Fruit fly (Drosophila melanogaster) whole organism, embryonic: ENCODE results near the gene CG33158.

Source experiments
- CG10431 ChIP-seq: fragments of 200-800 bp; sonication (Bioruptor generic); optimal IDR thresholded peaks from 3 replicates; lab custom pipeline; 2018; ENCODE audit warnings: missing biosample characterization, mild to moderate bottlenecking, missing genetic modification characterization
- CG12942 ChIP-seq: fragments of 200-800 bp; sonication (Bioruptor generic); optimal IDR thresholded peaks from 3 replicates; lab custom pipeline; 2016; ENCODE audit warnings: missing biosample characterization, missing genetic modification characterization
- CG13624 ChIP-seq: fragments of 200-800 bp; sonication (Bioruptor generic); optimal IDR thresholded peaks from 2 replicates; lab custom pipeline; 2016; ENCODE audit warnings: missing biosample characterization, missing genetic modification characterization
- CG15011 ChIP-seq: fragments of 200-800 bp; sonication (Bioruptor generic); optimal IDR thresholded peaks from 3 replicates; lab custom pipeline; 2018; ENCODE audit warnings: missing biosample characterization, mild to moderate bottlenecking, missing genetic modification characterization
- CG1602 ChIP-seq: fragments of 200-800 bp; sonication (Bioruptor generic); optimal IDR thresholded peaks from 3 replicates; lab custom pipeline; 2016; ENCODE audit warnings: missing biosample characterization, missing genetic modification characterization
- CG1603 ChIP-seq: fragments of 200-800 bp; sonication (Bioruptor generic); optimal IDR thresholded peaks from 2 replicates; lab custom pipeline; 2019; ENCODE audit warnings: missing biosample characterization, mild to moderate bottlenecking, missing genetic modification characterization, moderate library complexity
- CG1647 ChIP-seq: fragments of 200-800 bp; sonication (Bioruptor generic); optimal IDR thresholded peaks from 3 replicates; lab custom pipeline; 2016; ENCODE audit warnings: missing biosample characterization, missing genetic modification characterization
- CG16863 ChIP-seq: fragments of 200-800 bp; sonication (Bioruptor generic); optimal IDR thresholded peaks from 3 replicates; lab custom pipeline; 2016; ENCODE audit warnings: missing biosample characterization, missing genetic modification characterization
- CG17328 ChIP-seq: fragments of 200-800 bp; sonication (Bioruptor generic); IDR thresholded peaks from 2 replicates; pipeline ENCODE4 v1.3.6; 2022; ENCODE audit warnings: missing biosample characterization, missing genetic modification characterization
- CG17829 ChIP-seq: fragments of 200-800 bp; optimal IDR thresholded peaks from 2 replicates; lab custom pipeline; 2019; ENCODE audit warnings: missing biosample characterization, mild to moderate bottlenecking, missing genetic modification characterization, moderate library complexity
- CG2202 ChIP-seq: fragments of 200-800 bp; sonication (Bioruptor generic); optimal IDR thresholded peaks from 2 replicates; lab custom pipeline; 2018; ENCODE audit warnings: missing biosample characterization, mild to moderate bottlenecking, missing genetic modification characterization
- CG30431 ChIP-seq: fragments of 200-800 bp; sonication (Bioruptor generic); optimal IDR thresholded peaks from 2 replicates; lab custom pipeline; 2017; ENCODE audit warnings: missing biosample characterization, missing genetic modification characterization
- CG3065 ChIP-seq: fragments of 200-800 bp; sonication (Bioruptor generic); optimal IDR thresholded peaks from 2 replicates; lab custom pipeline; 2016; ENCODE audit warnings: missing biosample characterization, missing genetic modification characterization
- CG3838 ChIP-seq: fragments of 200-800 bp; sonication (Bioruptor generic); optimal IDR thresholded peaks from 3 replicates; lab custom pipeline; 2016; ENCODE audit warnings: missing biosample characterization, missing genetic modification characterization
- CG5953 ChIP-seq: fragments of 200-800 bp; sonication (Bioruptor generic); IDR thresholded peaks from 2 replicates; pipeline ENCODE4 v1.3.6; 2022; ENCODE audit warnings: missing biosample characterization, missing genetic modification characterization
- CG6175 ChIP-seq: fragments of 200-800 bp; sonication (Bioruptor generic); IDR thresholded peaks from 3 replicates; pipeline ENCODE4 v1.3.6; 2022; ENCODE audit warnings: missing biosample characterization, missing genetic modification characterization
- CG6254 ChIP-seq: fragments of 200-800 bp; sonication (Bioruptor generic); optimal IDR thresholded peaks from 3 replicates; lab custom pipeline; 2017; ENCODE audit warnings: mild to moderate bottlenecking, missing biosample characterization, missing genetic modification reagents, missing genetic modification characterization
- CG6765 ChIP-seq: fragments of 200-800 bp; sonication (Bioruptor generic); optimal IDR thresholded peaks from 3 replicates; lab custom pipeline; 2017; ENCODE audit warnings: missing biosample characterization, mild to moderate bottlenecking, missing genetic modification characterization
- CG6813 ChIP-seq: fragments of 200-800 bp; sonication (Bioruptor generic); optimal IDR thresholded peaks from 2 replicates; lab custom pipeline; 2017; ENCODE audit warnings: missing biosample characterization, missing genetic modification characterization, mild to moderate bottlenecking, moderate library complexity, missing genetic modification reagents
- CG8290 ChIP-seq, 3 experiments: fragments of 200-800 bp; sonication (Bioruptor generic); optimal IDR thresholded peaks; 2 replicates each; lab custom pipeline; 2016 to 2019; ENCODE audit warnings: missing biosample characterization in 3 of 3, missing genetic modification characterization in 3 of 3, mild to moderate bottlenecking in 2 of 3, moderate library complexity in 1 of 3
- CG9215 ChIP-seq: fragments of 200-800 bp; sonication (Bioruptor generic); IDR thresholded peaks from 2 replicates; pipeline ENCODE4 v1.3.6; 2022; ENCODE audit warnings: missing biosample characterization, missing genetic modification characterization
- CG9609 ChIP-seq: fragments of 200-800 bp; sonication (Bioruptor generic); optimal IDR thresholded peaks from 3 replicates; lab custom pipeline; 2016; ENCODE audit warnings: missing biosample characterization, missing genetic modification characterization
- Dip2 ChIP-seq: fragments of 200-800 bp; sonication (Bioruptor generic); IDR thresholded peaks from 2 replicates; pipeline ENCODE4 v1.3.6; 2022; ENCODE audit warnings: missing biosample characterization, missing genetic modification characterization
- Doc2 ChIP-seq: fragments of 200-800 bp; sonication (Bioruptor generic); IDR thresholded peaks from 2 replicates; pipeline ENCODE4 v1.3.6; 2022; ENCODE audit warnings: missing biosample characterization, missing genetic modification characterization
- Dp ChIP-seq: fragments of 200-800 bp; sonication (Bioruptor generic); optimal IDR thresholded peaks from 2 replicates; lab custom pipeline; 2018; ENCODE audit warnings: missing biosample characterization, mild to moderate bottlenecking, missing genetic modification characterization, moderate library complexity
- Fer1 ChIP-seq: fragments of 200-800 bp; sonication (Bioruptor generic); optimal IDR thresholded peaks from 2 replicates; lab custom pipeline; 2017; ENCODE audit warnings: missing biosample characterization, mild to moderate bottlenecking, missing genetic modification characterization
- H2.0 ChIP-seq: fragments of 200-800 bp; sonication (Bioruptor generic); IDR thresholded peaks from 2 replicates; pipeline ENCODE4 v1.3.6; 2022; ENCODE audit warnings: missing biosample characterization, missing genetic modification characterization
- Hr39 ChIP-seq: fragments of >200 bp; optimal IDR thresholded peaks from 2 replicates; lab custom pipeline; 2017
- Mrtf ChIP-seq: fragments of 200-800 bp; sonication (Bioruptor generic); IDR thresholded peaks from 3 replicates; pipeline ENCODE4 v1.3.6; 2022; ENCODE audit warnings: missing biosample characterization, missing genetic modification characterization
- Sin3A ChIP-seq: fragments of >200 bp; optimal IDR thresholded peaks from 2 replicates; lab custom pipeline; 2018
- Sox102F ChIP-seq: fragments of 200-800 bp; sonication (Bioruptor generic); optimal IDR thresholded peaks from 2 replicates; lab custom pipeline; 2018; ENCODE audit warnings: missing biosample characterization, mild to moderate bottlenecking, missing genetic modification characterization, moderate library complexity
- TFAM ChIP-seq: fragments of 200-800 bp; sonication (Bioruptor generic); optimal IDR thresholded peaks from 2 replicates; lab custom pipeline; 2017; ENCODE audit warnings: missing biosample characterization, missing genetic modification characterization, inconsistent platforms
- Xrp1 ChIP-seq: fragments of 200-800 bp; sonication (Bioruptor generic); IDR thresholded peaks from 2 replicates; pipeline ENCODE4 v1.3.6; 2022; ENCODE audit warnings: missing biosample characterization, missing genetic modification characterization
- YL-1 ChIP-seq: fragments of 200-800 bp; sonication (Bioruptor generic); optimal IDR thresholded peaks from 3 replicates; lab custom pipeline; 2017; ENCODE audit warnings: missing biosample characterization, mild to moderate bottlenecking, missing genetic modification characterization
- btn ChIP-seq: fragments of 200-800 bp; sonication (Bioruptor generic); optimal IDR thresholded peaks from 2 replicates; lab custom pipeline; 2016; ENCODE audit warnings: missing biosample characterization, missing genetic modification characterization
- cato ChIP-seq: fragments of 200-800 bp; sonication (Bioruptor generic); optimal IDR thresholded peaks from 2 replicates; lab custom pipeline; 2016; ENCODE audit warnings: missing biosample characterization, missing genetic modification characterization, borderline replicate concordance
- dan ChIP-seq: fragments of 200-800 bp; sonication (Bioruptor generic); IDR thresholded peaks from 2 replicates; pipeline ENCODE4 v1.3.6; 2022; ENCODE audit warnings: missing biosample characterization, missing genetic modification characterization
- dati ChIP-seq: fragments of 200-800 bp; sonication (Bioruptor generic); IDR thresholded peaks from 2 replicates; pipeline ENCODE4 v1.3.6; 2022; ENCODE audit warnings: missing biosample characterization, missing genetic modification characterization
- ewg ChIP-seq: fragments of 200-800 bp; sonication (Bioruptor generic); optimal IDR thresholded peaks from 3 replicates; lab custom pipeline; 2017; ENCODE audit warnings: mild to moderate bottlenecking, missing biosample characterization, missing genetic modification reagents, missing genetic modification characterization
- fru ChIP-seq: fragments of >200 bp; optimal IDR thresholded peaks from 2 replicates; lab custom pipeline; 2017
- ftz-f1 ChIP-seq: fragments of 200-800 bp; sonication (Bioruptor generic); optimal IDR thresholded peaks from 2 replicates; lab custom pipeline; 2016; ENCODE audit warnings: missing biosample characterization, missing genetic modification characterization
- gem ChIP-seq: fragments of 200-800 bp; sonication (Bioruptor generic); optimal IDR thresholded peaks from 2 replicates; lab custom pipeline; 2019; ENCODE audit warnings: missing biosample characterization, mild to moderate bottlenecking, missing genetic modification characterization, moderate library complexity
- gfzf ChIP-seq: fragments of 200-800 bp; sonication (Bioruptor generic); optimal IDR thresholded peaks from 2 replicates; lab custom pipeline; 2016; ENCODE audit warnings: missing biosample characterization, mild to moderate bottlenecking, missing genetic modification characterization, moderate library complexity
- gsb-n ChIP-seq: fragments of 200-800 bp; sonication (Bioruptor generic); optimal IDR thresholded peaks from 3 replicates; lab custom pipeline; 2018; ENCODE audit warnings: missing biosample characterization, mild to moderate bottlenecking, missing genetic modification characterization
- ham ChIP-seq: fragments of 200-800 bp; sonication (Bioruptor generic); IDR thresholded peaks from 2 replicates; pipeline ENCODE4 v1.3.6; 2022; ENCODE audit warnings: missing biosample characterization, missing genetic modification characterization
- ken ChIP-seq: fragments of 200-800 bp; sonication (Bioruptor generic); IDR thresholded peaks from 3 replicates; pipeline ENCODE4 v1.3.6; 2022; ENCODE audit warnings: missing biosample characterization, missing genetic modification characterization
- klu ChIP-seq: fragments of 200-800 bp; sonication (Bioruptor generic); IDR thresholded peaks from 2 replicates; pipeline ENCODE4 v1.3.6; 2022; ENCODE audit warnings: missing biosample characterization, missing genetic modification characterization
- org-1 ChIP-seq: fragments of 200-800 bp; sonication (Bioruptor generic); optimal IDR thresholded peaks from 2 replicates; lab custom pipeline; 2017; ENCODE audit warnings: missing biosample characterization, missing genetic modification characterization
- run ChIP-seq: fragments of 200-800 bp; sonication (Bioruptor generic); optimal IDR thresholded peaks from 3 replicates; lab custom pipeline; 2018; ENCODE audit warnings: missing biosample characterization, mild to moderate bottlenecking, missing genetic modification characterization
- salm ChIP-seq: fragments of 200-800 bp; sonication (Bioruptor generic); optimal IDR thresholded peaks from 2 replicates; lab custom pipeline; 2018; ENCODE audit warnings: missing biosample characterization, mild to moderate bottlenecking, missing genetic modification characterization
- shn ChIP-seq: fragments of 200-800 bp; sonication (Bioruptor generic); optimal IDR thresholded peaks from 3 replicates; lab custom pipeline; 2016; ENCODE audit warnings: missing biosample characterization, missing genetic modification characterization
- slbo ChIP-seq: fragments of 200-800 bp; sonication (Bioruptor generic); IDR thresholded peaks from 2 replicates; pipeline ENCODE4 v1.3.6; 2022; ENCODE audit warnings: missing biosample characterization, missing genetic modification characterization
- ssp ChIP-seq: fragments of 200-800 bp; sonication (Bioruptor generic); IDR thresholded peaks from 2 replicates; pipeline ENCODE4 v1.3.6; 2022; ENCODE audit warnings: missing biosample characterization, missing genetic modification characterization
- tup ChIP-seq: fragments of 200-800 bp; sonication (Bioruptor generic); optimal IDR thresholded peaks from 2 replicates; lab custom pipeline; 2016; ENCODE audit warnings: missing biosample characterization, mild to moderate bottlenecking, missing genetic modification characterization, moderate library complexity

The CG33158 gene

DNA sequence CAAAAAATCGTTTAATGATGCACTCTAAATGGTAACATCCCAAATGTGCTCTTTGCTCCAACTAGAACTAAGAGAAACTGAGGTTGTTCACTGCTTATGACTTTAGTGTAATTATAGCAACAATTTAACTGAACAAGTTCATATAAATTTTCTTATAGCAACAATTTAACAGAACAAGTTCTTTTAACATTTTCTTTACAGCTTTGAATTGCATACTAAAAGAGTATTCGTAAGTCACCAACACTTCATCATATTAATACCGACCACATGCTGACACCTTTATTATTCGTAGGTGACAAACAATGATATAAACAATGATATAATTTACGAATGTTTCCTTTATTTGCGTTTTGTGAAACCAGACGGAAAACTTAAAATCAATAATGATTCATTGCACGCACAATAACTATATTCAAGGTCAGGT is 75.3 kb downstream of the CG33158 start (continued):
- TF ChIP-seq H2.0 (GFP tag; lab: Robert Waterston, UW) (no peak), CG9215 (GFP tag; lab: Robert Waterston, UW) (no peak), Sin3A (no peak), dati (GFP tag; lab: Robert Waterston, UW) (no peak), CG1647 (GFP tag; lab: Kevin White, UChicago) (peak; percentile 16), CG9609 (no peak), Mrtf (GFP tag; lab: Robert Waterston, UW) (no peak), CG6254 (GFP tag; lab: Kevin White, UChicago) (no peak), shn (GFP tag; lab: Kevin White, UChicago) (peak; percentile 0), run (tag; lab: Kevin White, UChicago) (no peak), ken (GFP tag; lab: Robert Waterston, UW) (no peak), CG1603 (tag; lab: Kevin White, UChicago) (peak; percentile 12), gfzf (GFP tag; lab: Kevin White, UChicago) (no peak), CG1602 (GFP tag; lab: Kevin White, UChicago) (no peak), gsb-n (tag; lab: Kevin White, UChicago) (no peak), cato (GFP tag; lab: Kevin White, UChicago) (no peak), ssp (no peak), org-1 (no peak), CG5953 (no peak), ewg (GFP tag; lab: Kevin White, UChicago) (no peak), Doc2 (no peak), CG6813 (GFP tag; lab: Kevin White, UChicago) (no peak), salm (tag; lab: Kevin White, UChicago) (no peak), YL-1 (GFP tag; lab: Kevin White, UChicago) (no peak), ham (GFP tag; lab: Robert Waterston, UW) (no peak), klu (GFP tag; lab: Robert Waterston, UW) (no peak), dan (GFP tag; lab: Robert Waterston, UW) (no peak), Hr39 (lab: Kevin White, UChicago) (no peak), CG16863 (GFP tag; lab: Kevin White, UChicago) (no peak), tup (GFP tag; lab: Kevin White, UChicago) (no peak), CG12942 (GFP tag; lab: Kevin White, UChicago) (no peak), Sox102F (peak; percentile 23), CG30431 (GFP tag; lab: Kevin White, UChicago) (no peak), CG13624 (GFP tag; lab: Kevin White, UChicago) (no peak), slbo (no peak), Dip2 (GFP tag; lab: Robert Waterston, UW) (no peak), btn (GFP tag; lab: Kevin White, UChicago) (no peak), TFAM (no peak), CG17328 (GFP tag; lab: Robert Waterston, UW) (no peak), gem (tag; lab: Kevin White, UChicago) (peak; percentile 50), CG6765 (GFP tag; lab: Kevin White, UChicago) (no peak), CG10431 (GFP tag; lab: Kevin White, UChicago) (no peak), Fer1 (GFP tag; lab: Kevin White, UChicago) (peak; percentile 9), fru (no peak), CG3065 (GFP tag; lab: Kevin White, UChicago) (no peak), CG17829 (tag; lab: Kevin White, UChicago) (no peak), CG15011 (GFP tag; lab: Kevin White, UChicago) (no peak), CG2202 (tag; lab: Kevin White, UChicago) (no peak), Xrp1 (GFP tag; lab: Robert Waterston, UW) (no peak), Dp (GFP tag; lab: Kevin White, UChicago) (no peak), CG3838 (GFP tag; lab: Kevin White, UChicago) (no peak), ftz-f1 (GFP tag; lab: Kevin White, UChicago) (no peak), CG6175 (no peak), CG8290 (GFP tag; optimal IDR thresholded peaks at IDR 0.05; lab: Kevin White, UChicago) (no peak), CG8290 (tag; optimal IDR thresholded peaks at IDR 0.05; lab: Kevin White, UChicago) (peak in 1 of 2 experiments; percentile 52)
